Worm (Caenorhabditis elegans) whole organism, young adult: ENCODE results near the gene Y49G5A.1.

Source experiments
- F10E7.11 ChIP-seq: sonication (generic microtip); optimal IDR thresholded peaks from 2 replicates; lab custom pipeline; 2017; ENCODE audit warnings: mild to moderate bottlenecking, missing genetic modification characterization, moderate library complexity, missing compliant biosample characterization
- F22D6.2 ChIP-seq: sonication (generic microtip); optimal IDR thresholded peaks from 2 replicates; lab custom pipeline; 2016; ENCODE audit warnings: mild to moderate bottlenecking, missing genetic modification characterization, missing compliant biosample characterization
- ama-1 ChIP-seq, 3 experiments: fragments of 150-350 bp in 1 of 3; sonication (generic microtip) in 2 of 3; optimal IDR thresholded peaks; 2 replicates each; lab custom pipeline; 2014 to 2018; ENCODE audit warnings: missing biosample characterization in 2 of 3, missing genetic modification characterization in 2 of 3, missing genetic modification reagents in 2 of 3
- lin-40 ChIP-seq: sonication (generic microtip); optimal IDR thresholded peaks from 2 replicates; lab custom pipeline; 2016; ENCODE audit warnings: missing genetic modification characterization, mild to moderate bottlenecking, missing compliant biosample characterization, missing genotype, missing genetic modification reagents
- pha-4 ChIP-seq: fragments of 150-350 bp; sonication (generic microtip); optimal IDR thresholded peaks from 2 replicates; lab custom pipeline; 2014; ENCODE audit warnings: missing biosample characterization, missing genetic modification reagents, missing genetic modification characterization

- TF ChIP-seq ama-1 (optimal IDR thresholded peaks at IDR 0.05; lab: Kevin White, UChicago) (no peak), ama-1 (GFP tag; optimal IDR thresholded peaks at IDR 0.05; lab: Kevin White, UChicago) (no peak), F10E7.11 (no peak), lin-40 (no peak), pha-4 (tag; lab: Kevin White, UChicago) (no peak), F22D6.2 (tag; lab: Kevin White, UChicago) (no peak)
Measured at ce11 chrV:5272619-5273074, 14.5 kb downstream of the Y49G5A.1 start.
